Worm (Caenorhabditis elegans) whole organism, early embryonic: ENCODE measurements around the gene cyld-1.

Experiments
- F13C5.2 ChIP-seq: sonication (generic microtip); optimal IDR thresholded peaks from 2 replicates; lab custom pipeline; 2017; ENCODE audit warnings: mild to moderate bottlenecking, missing genetic modification characterization, inconsistent platforms, missing compliant biosample characterization
- ama-1 ChIP-seq: fragments of 150-350 bp; optimal IDR thresholded peaks from 2 replicates; lab custom pipeline; 2014
- sea-1 ChIP-seq: fragments of 200-800 bp; sonication (Bioruptor generic); conservative IDR thresholded peaks from 2 replicates; pipeline ENCODE4 v1.3.6; 2022; ENCODE audit warnings: missing genetic modification characterization, missing compliant biosample characterization

DNA sequence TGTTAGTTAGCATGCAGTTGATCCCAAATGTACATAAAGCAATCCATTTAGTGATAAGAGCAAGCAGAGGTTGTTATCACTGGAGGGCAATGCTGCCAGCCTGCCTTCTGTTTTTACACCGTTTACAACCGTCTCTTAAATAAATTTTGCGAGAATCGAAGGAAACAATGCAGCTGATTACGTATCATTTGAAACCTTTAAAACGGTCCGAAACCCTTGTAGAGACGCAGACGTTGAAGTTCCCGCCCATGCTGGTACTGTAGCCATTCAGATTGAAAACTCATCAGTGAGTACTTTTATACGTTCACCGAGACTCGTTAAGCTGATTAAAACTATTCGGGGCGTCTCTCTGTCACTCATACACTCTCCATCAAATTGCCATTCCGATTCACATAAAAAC is 19.9 kb upstream of the cyld-1 start:
- no peak for TF ChIP-seq sea-1 (GFP tag; lab: Robert Waterston, UW)
- TF ChIP-seq F13C5.2 = no peak
- no peak for TF ChIP-seq ama-1 (lab: Kevin White, UChicago)
